Worm (Caenorhabditis elegans) whole organism, L2 larva: ENCODE results near the gene cyb-2.1.
A peak's percentile ranks its signal among the peaks of the same experiment; 100 is the strongest.

ENCODE experiments used
- F13H6.1 ChIP-seq: sonication (generic microtip); optimal IDR thresholded peaks from 2 replicates; lab custom pipeline; 2016; ENCODE audit warnings: missing genetic modification characterization, missing compliant biosample characterization
- R02D3.7 ChIP-seq: fragments of 150-350 bp; optimal IDR thresholded peaks from 2 replicates; lab custom pipeline; 2014; ENCODE audit warnings: missing biosample characterization, missing genetic modification characterization
- Y55F3AM.14 ChIP-seq: fragments of 200-800 bp; sonication (Bioruptor generic); optimal IDR thresholded peaks from 2 replicates; lab custom pipeline; 2018; ENCODE audit warnings: mild to moderate bottlenecking, missing genetic modification characterization, missing compliant biosample characterization
- ZK546.5 ChIP-seq: sonication (generic microtip); optimal IDR thresholded peaks from 2 replicates; lab custom pipeline; 2017; ENCODE audit warnings: missing biosample characterization, missing genetic modification characterization
- alr-1 ChIP-seq: fragments of 150-350 bp; optimal IDR thresholded peaks from 2 replicates; lab custom pipeline; 2014; ENCODE audit warnings: missing biosample characterization, missing genetic modification characterization
- aly-2 ChIP-seq: fragments of 150-350 bp; optimal IDR thresholded peaks from 2 replicates; lab custom pipeline; 2014; ENCODE audit warnings: missing biosample characterization, missing genetic modification characterization
- ama-1 ChIP-seq: fragments of 150-350 bp; optimal IDR thresholded peaks from 2 replicates; lab custom pipeline; 2018; ENCODE audit warnings: inconsistent platforms
- blmp-1 ChIP-seq: sonication (generic microtip); optimal IDR thresholded peaks from 2 replicates; lab custom pipeline; 2017; ENCODE audit warnings: missing genetic modification characterization, mild to moderate bottlenecking, missing compliant biosample characterization, antibody characterized with exemption, moderate library complexity; ENCODE audit not compliant: insufficient read depth
- ceh-16 ChIP-seq: fragments of 150-350 bp; optimal IDR thresholded peaks from 2 replicates; lab custom pipeline; 2014; ENCODE audit warnings: missing biosample characterization, missing genetic modification characterization
- ceh-82 ChIP-seq: fragments of 150-350 bp; optimal IDR thresholded peaks from 2 replicates; lab custom pipeline; 2014; ENCODE audit warnings: missing biosample characterization, missing genetic modification characterization
- crh-2 ChIP-seq: sonication (generic microtip); optimal IDR thresholded peaks from 2 replicates; lab custom pipeline; 2017; ENCODE audit warnings: missing biosample characterization, missing genetic modification characterization
- dmd-4 ChIP-seq: sonication (generic microtip); optimal IDR thresholded peaks from 2 replicates; lab custom pipeline; 2017; ENCODE audit warnings: missing biosample characterization, missing genetic modification characterization
- egl-27 ChIP-seq: sonication (generic microtip); optimal IDR thresholded peaks from 3 replicates; lab custom pipeline; 2017; ENCODE audit warnings: missing biosample characterization, missing genetic modification reagents, missing genetic modification characterization
- fos-1 ChIP-seq: fragments of 150-350 bp; optimal IDR thresholded peaks from 2 replicates; lab custom pipeline; 2014; ENCODE audit warnings: missing biosample characterization, missing genetic modification characterization
- gmeb-1 ChIP-seq: fragments of 150-350 bp; optimal IDR thresholded peaks from 2 replicates; lab custom pipeline; 2014; ENCODE audit warnings: missing biosample characterization, missing genetic modification characterization
- lin-11 ChIP-seq: fragments of 150-350 bp; sonication (generic microtip); optimal IDR thresholded peaks from 2 replicates; lab custom pipeline; 2014; ENCODE audit warnings: missing biosample characterization, missing genetic modification characterization, inconsistent platforms, mixed read lengths
- lin-39 ChIP-seq: fragments of 150-350 bp; optimal IDR thresholded peaks from 2 replicates; lab custom pipeline; 2014; ENCODE audit warnings: missing biosample characterization, missing genetic modification reagents, missing genetic modification characterization
- lsy-2 ChIP-seq, 2 experiments: fragments of 150-350 bp in 1 of 2; sonication (generic microtip) in 1 of 2; optimal IDR thresholded peaks; 2 replicates each; lab custom pipeline; 2014 to 2017; ENCODE audit warnings: missing biosample characterization in 2 of 2, missing genetic modification characterization in 2 of 2
- mab-5 ChIP-seq: fragments of 150-350 bp; optimal IDR thresholded peaks from 2 replicates; lab custom pipeline; 2014; ENCODE audit warnings: missing biosample characterization, missing genetic modification characterization
- mbf-1 ChIP-seq: sonication (generic microtip); optimal IDR thresholded peaks from 2 replicates; lab custom pipeline; 2017; ENCODE audit warnings: missing biosample characterization, missing genetic modification characterization
- mdl-1 ChIP-seq, 2 experiments: fragments of 150-350 bp in 1 of 2; sonication (generic microtip) in 1 of 2; optimal IDR thresholded peaks; 2 replicates each; lab custom pipeline; 2017; ENCODE audit warnings: missing biosample characterization in 2 of 2, missing genetic modification characterization in 2 of 2
- nhr-10 ChIP-seq: sonication (generic microtip); optimal IDR thresholded peaks from 2 replicates; lab custom pipeline; 2017; ENCODE audit warnings: missing biosample characterization, missing genetic modification characterization
- nhr-12 ChIP-seq: fragments of 150-350 bp; optimal IDR thresholded peaks from 2 replicates; lab custom pipeline; 2014; ENCODE audit warnings: missing biosample characterization, missing genetic modification characterization
- nhr-129 ChIP-seq: fragments of 150-350 bp; optimal IDR thresholded peaks from 2 replicates; lab custom pipeline; 2014; ENCODE audit warnings: missing biosample characterization, missing genetic modification characterization
- nhr-21 ChIP-seq: fragments of 150-350 bp; optimal IDR thresholded peaks from 2 replicates; lab custom pipeline; 2014; ENCODE audit warnings: missing biosample characterization, missing genetic modification characterization
- nhr-23 ChIP-seq: fragments of 150-350 bp; optimal IDR thresholded peaks from 2 replicates; lab custom pipeline; 2014; ENCODE audit warnings: missing biosample characterization, missing genetic modification reagents, missing genetic modification characterization
- nhr-237 ChIP-seq: fragments of 150-350 bp; optimal IDR thresholded peaks from 2 replicates; lab custom pipeline; 2014; ENCODE audit warnings: missing biosample characterization, missing genetic modification characterization
- nhr-25 ChIP-seq: fragments of 150-350 bp; sonication (generic microtip); optimal IDR thresholded peaks from 3 replicates; lab custom pipeline; 2014; ENCODE audit warnings: missing biosample characterization, missing genetic modification characterization
- nhr-6 ChIP-seq: fragments of 150-350 bp; optimal IDR thresholded peaks from 2 replicates; lab custom pipeline; 2014; ENCODE audit warnings: missing biosample characterization, missing genetic modification characterization
- nhr-77 ChIP-seq: fragments of 150-350 bp; optimal IDR thresholded peaks from 2 replicates; lab custom pipeline; 2014; ENCODE audit warnings: missing biosample characterization, missing genetic modification characterization
- sem-4 ChIP-seq: fragments of 150-350 bp; optimal IDR thresholded peaks from 2 replicates; lab custom pipeline; 2014; ENCODE audit warnings: missing biosample characterization, missing genetic modification reagents, missing genetic modification characterization
- sma-9 ChIP-seq, 2 experiments: fragments of 150-350 bp in 1 of 2; sonication (generic microtip) in 1 of 2; optimal IDR thresholded peaks; 2 replicates each; lab custom pipeline; 2014 to 2016; ENCODE audit warnings: missing genetic modification characterization in 2 of 2, mild to moderate bottlenecking in 1 of 2, missing biosample characterization in 1 of 2, missing compliant biosample characterization in 1 of 2, missing genetic modification reagents in 1 of 2, moderate library complexity in 1 of 2
- unc-55 ChIP-seq: fragments of 150-350 bp; sonication (generic microtip); optimal IDR thresholded peaks from 3 replicates; lab custom pipeline; 2014; ENCODE audit warnings: missing biosample characterization, missing genetic modification reagents, missing genetic modification characterization
- unc-62 ChIP-seq: fragments of 150-350 bp; optimal IDR thresholded peaks from 2 replicates; lab custom pipeline; 2014; ENCODE audit warnings: missing biosample characterization, missing genetic modification reagents, missing genetic modification characterization
- zag-1 ChIP-seq: fragments of 150-350 bp; optimal IDR thresholded peaks from 2 replicates; lab custom pipeline; 2014; ENCODE audit warnings: missing biosample characterization, missing genetic modification characterization
- ztf-1 ChIP-seq: fragments of 200-800 bp; sonication (Bioruptor generic); conservative IDR thresholded peaks from 2 replicates; pipeline ENCODE4 v1.3.6; 2022; ENCODE audit warnings: missing genetic modification characterization, missing compliant biosample characterization
- ztf-4 ChIP-seq: fragments of 150-350 bp; optimal IDR thresholded peaks from 2 replicates; lab custom pipeline; 2014; ENCODE audit warnings: missing biosample characterization, missing genetic modification characterization

The cyb-2.1 gene

DNA sequence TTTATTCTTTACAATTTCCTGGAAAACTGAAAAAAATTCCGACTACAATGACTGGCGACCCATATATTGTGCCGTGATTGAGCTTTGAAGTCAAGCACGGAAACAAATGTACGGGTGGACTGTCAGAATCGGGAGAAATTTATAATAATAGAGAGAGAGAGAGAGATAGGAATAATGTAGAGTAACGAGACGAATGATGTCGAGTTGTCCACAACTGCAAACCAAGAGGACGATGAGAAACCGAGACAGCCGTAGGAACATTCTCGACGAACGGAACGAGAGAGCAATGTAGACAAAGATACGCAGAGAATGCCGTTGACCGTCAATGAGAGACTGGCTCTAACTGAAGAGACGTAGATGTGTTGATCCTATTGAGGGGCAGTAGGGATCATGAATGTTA is 41.8 kb downstream of the cyb-2.1 start (continued):
- TF ChIP-seq aly-2, result no peak
- peak; percentile 94 for TF ChIP-seq zag-1 (tag; lab: Kevin White, UChicago)
- no peak for TF ChIP-seq nhr-77
- TF ChIP-seq Y55F3AM.14, result peak; percentile 53
- peak; percentile 90 for TF ChIP-seq sma-9 (GFP tag; optimal IDR thresholded peaks at IDR 0.05; lab: Kevin White, UChicago)
- TF ChIP-seq sma-9 (tag; optimal IDR thresholded peaks at IDR 0.05; lab: Kevin White, UChicago), result no peak
- TF ChIP-seq nhr-129 (tag; lab: Kevin White, UChicago), result peak; percentile 95
- TF ChIP-seq nhr-21 (tag; lab: Kevin White, UChicago), result peak; percentile 69
- TF ChIP-seq crh-2 (tag; lab: Kevin White, UChicago), result peak; percentile 95
- peak; percentile 75 for TF ChIP-seq ztf-4 (tag; lab: Kevin White, UChicago)
- TF ChIP-seq lin-39, result no peak
- TF ChIP-seq ceh-82 (tag; lab: Kevin White, UChicago), result no peak
- TF ChIP-seq lsy-2 (tag; optimal IDR thresholded peaks at IDR 0.05; lab: Kevin White, UChicago), result peak; percentile 57 to 90

DNA sequence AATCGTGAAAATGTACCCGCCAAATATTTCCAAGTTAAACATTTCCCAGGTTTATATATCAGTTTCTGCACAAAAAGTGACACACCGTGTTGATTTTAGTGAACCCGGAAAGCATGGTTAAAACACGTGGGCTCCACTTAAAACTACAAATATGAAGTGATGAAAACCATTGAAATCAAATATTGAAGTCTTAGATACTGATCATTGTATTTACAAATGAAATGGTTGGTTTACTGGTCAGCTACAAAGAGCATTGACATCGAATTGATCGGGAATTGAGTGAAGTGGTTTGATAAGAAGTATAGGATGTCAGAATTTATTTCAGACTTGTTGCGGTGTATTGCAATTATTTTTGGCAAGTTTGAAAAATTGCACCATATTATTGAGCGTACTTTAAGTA is 43.6 kb downstream of the cyb-2.1 start, which contains the start of gene hrg-5:
Gene hrg-5, minus strand, starts transcription at position 17 of the 400 bp plus-strand sequence.
- TF ChIP-seq crh-2 (tag; lab: Kevin White, UChicago) (peak; percentile 19), F13H6.1 (tag; lab: Kevin White, UChicago) (no peak), nhr-129 (tag; lab: Kevin White, UChicago) (no peak), mdl-1 (tag; optimal IDR thresholded peaks at IDR 0.05; lab: Kevin White, UChicago) (no peak), mab-5 (no peak), lin-39 (no peak), nhr-12 (tag; lab: Kevin White, UChicago) (no peak), ztf-4 (tag; lab: Kevin White, UChicago) (no peak), nhr-237 (no peak), ama-1 (lab: Kevin White, UChicago) (no peak), egl-27 (no peak), mbf-1 (no peak), gmeb-1 (no peak), ztf-1 (no peak), nhr-25 (tag; lab: Kevin White, UChicago) (no peak), sma-9 (GFP tag; optimal IDR thresholded peaks at IDR 0.05; lab: Kevin White, UChicago) (peak; percentile 66), sma-9 (tag; optimal IDR thresholded peaks at IDR 0.05; lab: Kevin White, UChicago) (no peak), R02D3.7 (tag; lab: Kevin White, UChicago) (no peak)

DNA sequence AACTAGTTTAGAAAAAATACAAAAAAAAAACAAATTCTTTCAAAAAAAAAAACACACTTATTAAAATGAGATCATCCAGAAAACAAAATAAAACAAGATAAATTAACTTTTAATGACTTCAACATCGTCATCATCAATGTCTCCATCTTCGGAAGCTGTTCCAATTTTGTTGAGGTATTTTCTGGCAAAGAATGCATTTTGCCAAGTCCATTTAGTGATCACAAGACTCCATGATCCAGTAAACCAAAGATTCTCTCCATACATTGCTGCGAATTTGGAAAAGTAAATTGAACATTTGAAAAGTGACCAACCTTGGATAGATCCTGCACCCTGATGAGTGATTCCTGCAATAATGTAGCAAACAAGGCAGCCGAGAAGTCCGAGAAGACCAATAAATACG is 44.3 kb downstream of the cyb-2.1 start:
- TF ChIP-seq sem-4 (tag; lab: Kevin White, UChicago) (no peak), blmp-1 (tag; lab: Kevin White, UChicago) (no peak), lin-11 (no peak), mbf-1 (no peak), unc-55 (no peak), unc-62 (GFP tag; lab: Kevin White, UChicago) (no peak), ceh-82 (tag; lab: Kevin White, UChicago) (no peak), nhr-6 (no peak), dmd-4 (tag; lab: Kevin White, UChicago) (no peak), fos-1 (tag; lab: Kevin White, UChicago) (no peak), nhr-21 (tag; lab: Kevin White, UChicago) (no peak), nhr-77 (no peak), ZK546.5 (tag; lab: Kevin White, UChicago) (no peak), ceh-16 (tag; lab: Kevin White, UChicago) (no peak), crh-2 (tag; lab: Kevin White, UChicago) (no peak), nhr-129 (tag; lab: Kevin White, UChicago) (no peak), nhr-10 (tag; lab: Kevin White, UChicago) (no peak), zag-1 (tag; lab: Kevin White, UChicago) (no peak), alr-1 (tag; lab: Kevin White, UChicago) (no peak)

ce11 chrIV:11030893-11031292 is 45.1 kb downstream of the cyb-2.1 start, which contains the start of gene hrg-4:
TSS of gene hrg-4 (minus strand) at chrIV:11030993.
- TF ChIP-seq nhr-237, result no peak
- no peak for TF ChIP-seq crh-2 (tag; lab: Kevin White, UChicago)
- TF ChIP-seq nhr-23, result no peak
- TF ChIP-seq ceh-82 (tag; lab: Kevin White, UChicago), result no peak
- no peak for TF ChIP-seq nhr-25 (tag; lab: Kevin White, UChicago)
